Fruit fly (Drosophila melanogaster) whole organism, prepupa: ENCODE measurements around the gene CG12259.

Experiments
- Blimp-1 ChIP-seq: fragments of 200-800 bp; sonication (Bioruptor generic); optimal IDR thresholded peaks from 3 replicates; lab custom pipeline; 2017; ENCODE audit warnings: missing biosample characterization, missing genetic modification characterization, mild to moderate bottlenecking, moderate library complexity, missing genetic modification reagents
- CG10631 ChIP-seq: fragments of 200-800 bp; sonication (Bioruptor generic); optimal IDR thresholded peaks from 2 replicates; lab custom pipeline; 2016; ENCODE audit warnings: missing biosample characterization, missing genetic modification characterization
- CG11294 ChIP-seq: fragments of 200-800 bp; sonication (Bioruptor generic); IDR thresholded peaks from 2 replicates; pipeline ENCODE4 v1.3.6; 2022; ENCODE audit warnings: missing biosample characterization, missing genetic modification characterization
- CG11762 ChIP-seq: fragments of 200-800 bp; sonication (Bioruptor generic); optimal IDR thresholded peaks from 3 replicates; lab custom pipeline; 2016; ENCODE audit warnings: missing biosample characterization, missing genetic modification characterization; ENCODE audit not compliant: insufficient read depth
- CG11902 ChIP-seq: fragments of 200-800 bp; sonication (Bioruptor generic); optimal IDR thresholded peaks from 3 replicates; lab custom pipeline; 2016; ENCODE audit warnings: missing biosample characterization, missing genetic modification characterization
- CG1621 ChIP-seq: fragments of 200-800 bp; sonication (Bioruptor generic); optimal IDR thresholded peaks from 3 replicates; lab custom pipeline; 2018; ENCODE audit warnings: missing biosample characterization, mild to moderate bottlenecking, missing genetic modification characterization
- CG16779 ChIP-seq: fragments of 200-800 bp; sonication (Bioruptor generic); optimal IDR thresholded peaks from 3 replicates; lab custom pipeline; 2017; ENCODE audit warnings: missing biosample characterization, mild to moderate bottlenecking, missing genetic modification characterization
- CG3032 ChIP-seq: fragments of 200-800 bp; optimal IDR thresholded peaks from 2 replicates; lab custom pipeline; 2019; ENCODE audit warnings: missing biosample characterization, mild to moderate bottlenecking, missing genetic modification characterization, moderate library complexity
- CG31627 ChIP-seq: fragments of 200-800 bp; sonication (Bioruptor generic); optimal IDR thresholded peaks from 3 replicates; lab custom pipeline; 2016; ENCODE audit warnings: missing biosample characterization, missing genetic modification characterization
- CG32006 ChIP-seq: fragments of 200-800 bp; sonication (Bioruptor generic); optimal IDR thresholded peaks from 3 replicates; lab custom pipeline; 2017; ENCODE audit warnings: missing biosample characterization, mild to moderate bottlenecking, missing genetic modification characterization
- CG34406 ChIP-seq: fragments of 200-800 bp; sonication (Bioruptor generic); optimal IDR thresholded peaks from 3 replicates; lab custom pipeline; 2016; ENCODE audit warnings: missing biosample characterization, missing genetic modification characterization
- CG3919 ChIP-seq: fragments of 200-800 bp; sonication (Bioruptor generic); optimal IDR thresholded peaks from 3 replicates; lab custom pipeline; 2016; ENCODE audit warnings: missing biosample characterization, missing genetic modification characterization
- CG4318 ChIP-seq: fragments of 200-800 bp; sonication (Bioruptor generic); optimal IDR thresholded peaks from 3 replicates; lab custom pipeline; 2017; ENCODE audit warnings: missing biosample characterization, mild to moderate bottlenecking, missing genetic modification characterization
- CG6163 ChIP-seq: fragments of 200-800 bp; sonication (Bioruptor generic); IDR thresholded peaks from 3 replicates; pipeline ENCODE4 v1.3.6; 2022; ENCODE audit warnings: missing biosample characterization, missing genetic modification characterization
- CG6276 ChIP-seq: fragments of 200-800 bp; sonication (Bioruptor generic); optimal IDR thresholded peaks from 2 replicates; lab custom pipeline; 2017; ENCODE audit warnings: missing biosample characterization, mild to moderate bottlenecking, missing genetic modification characterization
- CG6792 ChIP-seq: fragments of 200-800 bp; sonication (Bioruptor generic); optimal IDR thresholded peaks from 3 replicates; lab custom pipeline; 2016; ENCODE audit warnings: missing biosample characterization, missing genetic modification characterization
- CG6808 ChIP-seq: fragments of 200-800 bp; sonication (Bioruptor generic); optimal IDR thresholded peaks from 3 replicates; lab custom pipeline; 2017; ENCODE audit warnings: missing biosample characterization, missing genetic modification characterization, mild to moderate bottlenecking, moderate library complexity, missing genetic modification reagents
- CG7368 ChIP-seq: fragments of 200-800 bp; sonication (Bioruptor generic); optimal IDR thresholded peaks from 3 replicates; lab custom pipeline; 2016; ENCODE audit warnings: missing biosample characterization, missing genetic modification characterization
- CG8119 ChIP-seq: fragments of 200-800 bp; sonication (Bioruptor generic); IDR thresholded peaks from 3 replicates; pipeline ENCODE4 v1.3.6; 2022; ENCODE audit warnings: missing biosample characterization, missing genetic modification characterization
- CG8319 ChIP-seq: fragments of 200-800 bp; sonication (Bioruptor generic); optimal IDR thresholded peaks from 3 replicates; lab custom pipeline; 2016; ENCODE audit warnings: missing biosample characterization, missing genetic modification characterization
- CG8632 ChIP-seq: fragments of 200-800 bp; sonication (Bioruptor generic); optimal IDR thresholded peaks from 3 replicates; lab custom pipeline; 2016; ENCODE audit warnings: missing biosample characterization, missing genetic modification characterization
- Eip75B ChIP-seq: fragments of 200-800 bp; sonication (Bioruptor generic); optimal IDR thresholded peaks from 3 replicates; lab custom pipeline; 2016; ENCODE audit warnings: missing biosample characterization, missing genetic modification characterization
- Eip78C ChIP-seq: fragments of 200-800 bp; sonication (Bioruptor generic); peaks from one replicate; lab custom pipeline; 2016; ENCODE audit warnings: missing biosample characterization, missing genetic modification characterization
- Eip93F ChIP-seq: fragments of 200-800 bp; sonication (Bioruptor generic); optimal IDR thresholded peaks from 2 replicates; lab custom pipeline; 2016; ENCODE audit warnings: missing biosample characterization, mild to moderate bottlenecking, missing genetic modification characterization
- Ets21C ChIP-seq: fragments of 200-800 bp; sonication (Bioruptor generic); optimal IDR thresholded peaks from 3 replicates; lab custom pipeline; 2016; ENCODE audit warnings: missing biosample characterization, missing genetic modification characterization
- Hr39 ChIP-seq: fragments of 200-800 bp; sonication (Bioruptor generic); optimal IDR thresholded peaks from 2 replicates; lab custom pipeline; 2016; ENCODE audit warnings: missing biosample characterization, missing genetic modification characterization
- Hr4 ChIP-seq: fragments of 200-800 bp; sonication (Bioruptor generic); optimal IDR thresholded peaks from 3 replicates; lab custom pipeline; 2016; ENCODE audit warnings: missing biosample characterization, missing genetic modification characterization
- Lpt ChIP-seq: fragments of 200-800 bp; sonication (Bioruptor generic); optimal IDR thresholded peaks from 3 replicates; lab custom pipeline; 2016; ENCODE audit warnings: missing biosample characterization, missing genetic modification characterization
- Met ChIP-seq: fragments of 200-800 bp; sonication (Bioruptor generic); optimal IDR thresholded peaks from 3 replicates; lab custom pipeline; 2016; ENCODE audit warnings: missing biosample characterization, missing genetic modification characterization
- OdsH ChIP-seq: fragments of 200-800 bp; sonication (Bioruptor generic); optimal IDR thresholded peaks from 3 replicates; lab custom pipeline; 2016; ENCODE audit warnings: missing biosample characterization, missing genetic modification characterization
- Smox ChIP-seq: fragments of 200-800 bp; sonication (Bioruptor generic); optimal IDR thresholded peaks from 3 replicates; lab custom pipeline; 2016; ENCODE audit warnings: missing biosample characterization, missing genetic modification characterization
- Sox102F ChIP-seq: fragments of 200-800 bp; sonication (Bioruptor generic); optimal IDR thresholded peaks from 2 replicates; lab custom pipeline; 2016; ENCODE audit warnings: missing biosample characterization, mild to moderate bottlenecking, missing genetic modification characterization
- Sox14 ChIP-seq: fragments of 200-800 bp; sonication (Bioruptor generic); optimal IDR thresholded peaks from 3 replicates; lab custom pipeline; 2016; ENCODE audit warnings: missing biosample characterization, missing genetic modification characterization
- achi ChIP-seq: fragments of 200-800 bp; sonication (Bioruptor generic); optimal IDR thresholded peaks from 3 replicates; lab custom pipeline; 2016; ENCODE audit warnings: missing biosample characterization, missing genetic modification characterization
- cyc ChIP-seq: fragments of 200-800 bp; sonication (Bioruptor generic); optimal IDR thresholded peaks from 3 replicates; lab custom pipeline; 2016; ENCODE audit warnings: missing biosample characterization, missing genetic modification characterization
- dac ChIP-seq: fragments of 200-800 bp; sonication (Bioruptor generic); optimal IDR thresholded peaks from 2 replicates; lab custom pipeline; 2017; ENCODE audit warnings: missing biosample characterization, mild to moderate bottlenecking, missing genetic modification characterization
- dsx ChIP-seq: fragments of 200-800 bp; optimal IDR thresholded peaks from 3 replicates; lab custom pipeline; 2019; ENCODE audit warnings: missing biosample characterization, mild to moderate bottlenecking, missing genetic modification characterization, moderate library complexity; ENCODE audit not compliant: poor library complexity, severe bottlenecking
- esn ChIP-seq: fragments of 200-800 bp; sonication (Bioruptor generic); optimal IDR thresholded peaks from 2 replicates; lab custom pipeline; 2016; ENCODE audit warnings: missing biosample characterization, mild to moderate bottlenecking, missing genetic modification characterization, moderate library complexity
- fd59A ChIP-seq: fragments of 200-800 bp; sonication (Bioruptor generic); optimal IDR thresholded peaks from 2 replicates; lab custom pipeline; 2017; ENCODE audit warnings: missing biosample characterization, mild to moderate bottlenecking, missing genetic modification characterization, missing genetic modification reagents
- fkh ChIP-seq: fragments of 200-800 bp; sonication (Bioruptor generic); optimal IDR thresholded peaks from 3 replicates; lab custom pipeline; 2017; ENCODE audit warnings: missing biosample characterization, mild to moderate bottlenecking, missing genetic modification characterization, moderate library complexity
- lz ChIP-seq: fragments of 200-800 bp; sonication (Bioruptor generic); optimal IDR thresholded peaks from 3 replicates; lab custom pipeline; 2016; ENCODE audit warnings: missing biosample characterization, missing genetic modification characterization
- salr ChIP-seq, 2 experiments: fragments of 200-800 bp; sonication (Bioruptor generic); optimal IDR thresholded peaks; 3 replicates each; lab custom pipeline; 2016 to 2018; ENCODE audit warnings: missing biosample characterization in 2 of 2, missing genetic modification characterization in 2 of 2, mild to moderate bottlenecking in 1 of 2
- spab ChIP-seq: fragments of 200-800 bp; sonication (Bioruptor generic); optimal IDR thresholded peaks from 2 replicates; lab custom pipeline; 2017; ENCODE audit warnings: missing biosample characterization, mild to moderate bottlenecking, missing genetic modification characterization, missing genetic modification reagents
- ss ChIP-seq, 2 experiments: fragments of 200-800 bp; sonication (Bioruptor generic); optimal IDR thresholded peaks; 2 replicates in 1 of 2; 3 replicates in 1 of 2; lab custom pipeline; 2017 to 2018; ENCODE audit warnings: mild to moderate bottlenecking in 2 of 2, missing biosample characterization in 2 of 2, missing genetic modification characterization in 2 of 2, moderate library complexity in 1 of 2
- svp ChIP-seq: fragments of 200-800 bp; sonication (Bioruptor generic); peaks from one replicate; lab custom pipeline; 2016; ENCODE audit warnings: missing biosample characterization, missing genetic modification characterization
- topi ChIP-seq: fragments of 200-800 bp; sonication (Bioruptor generic); optimal IDR thresholded peaks from 3 replicates; lab custom pipeline; 2016; ENCODE audit warnings: missing biosample characterization, missing genetic modification characterization
- vri ChIP-seq: fragments of 200-800 bp; sonication (Bioruptor generic); optimal IDR thresholded peaks from 3 replicates; lab custom pipeline; 2016; ENCODE audit warnings: missing biosample characterization, mild to moderate bottlenecking, missing genetic modification characterization

Gene CG12259

dm6 chr3R:27926738-27927215 is 5.9 kb upstream of the CG12259 start (continued):
- TF ChIP-seq CG3919 (GFP tag; lab: Kevin White, UChicago) (no peak), Lpt (GFP tag; lab: Kevin White, UChicago) (no peak), vri (GFP tag; lab: Kevin White, UChicago) (peak; percentile 93), svp (GFP tag; lab: Kevin White, UChicago) (peak; percentile 57), CG8319 (GFP tag; lab: Kevin White, UChicago) (no peak), Blimp-1 (GFP tag; lab: Kevin White, UChicago) (no peak), achi (GFP tag; lab: Kevin White, UChicago) (no peak), CG11902 (GFP tag; lab: Kevin White, UChicago) (no peak), esn (GFP tag; lab: Kevin White, UChicago) (no peak), CG6276 (GFP tag; lab: Kevin White, UChicago) (no peak), Hr4 (GFP tag; lab: Kevin White, UChicago) (no peak), Ets21C (GFP tag; lab: Kevin White, UChicago) (no peak), OdsH (no peak), Met (GFP tag; lab: Kevin White, UChicago) (no peak), spab (GFP tag; lab: Kevin White, UChicago) (no peak), CG16779 (no peak), CG31627 (GFP tag; lab: Kevin White, UChicago) (no peak), Hr39 (GFP tag; lab: Kevin White, UChicago) (no peak)

dm6 chr3R:27925971-27926533 is 5.2 kb upstream of the CG12259 start:
- TF ChIP-seq cyc (GFP tag; lab: Kevin White, UChicago) (peak; percentile 27), CG3032 (peak; percentile 26), vri (GFP tag; lab: Kevin White, UChicago) (no peak), Eip78C (GFP tag; lab: Kevin White, UChicago) (peak; percentile 78), fkh (GFP tag; lab: Kevin White, UChicago) (no peak), CG34406 (GFP tag; lab: Kevin White, UChicago) (no peak), CG7368 (GFP tag; lab: Kevin White, UChicago) (no peak), Hr39 (GFP tag; lab: Kevin White, UChicago) (peak; percentile 8), esn (GFP tag; lab: Kevin White, UChicago) (peak; percentile 38), Lpt (GFP tag; lab: Kevin White, UChicago) (no peak), CG16779 (no peak), CG11294 (GFP tag; lab: Robert Waterston, UW) (no peak), CG8119 (GFP tag; lab: Robert Waterston, UW) (0 out of 3 replicates have a peak, but pooled peaks have one; percentile 31), CG1621 (tag; lab: Kevin White, UChicago) (no peak), CG11762 (GFP tag; lab: Kevin White, UChicago) (no peak), CG6792 (GFP tag; lab: Kevin White, UChicago) (peak; percentile 34), achi (GFP tag; lab: Kevin White, UChicago) (no peak), spab (GFP tag; lab: Kevin White, UChicago) (no peak), lz (GFP tag; lab: Kevin White, UChicago) (peak; percentile 1), OdsH (no peak), CG8632 (GFP tag; lab: Kevin White, UChicago) (no peak), Sox102F (GFP tag; lab: Kevin White, UChicago) (no peak), dac (no peak), topi (GFP tag; lab: Kevin White, UChicago) (no peak), Ets21C (GFP tag; lab: Kevin White, UChicago) (no peak), CG31627 (GFP tag; lab: Kevin White, UChicago) (peak; percentile 35), CG6163 (GFP tag; lab: Robert Waterston, UW) (peak; percentile 7; the same call in 1 of the 3 replicates), CG32006 (peak; percentile 62), ss (GFP tag; optimal IDR thresholded peaks at IDR 0.05; lab: Kevin White, UChicago) (no peak), fd59A (peak; percentile 10), salr (GFP tag; optimal IDR thresholded peaks at IDR 0.05; lab: Kevin White, UChicago) (peak in 1 of 2 experiments; percentile 52), Eip93F (no peak), CG10631 (GFP tag; lab: Kevin White, UChicago) (peak; percentile 40), dsx (GFP tag; lab: Kevin White, UChicago) (no peak), svp (GFP tag; lab: Kevin White, UChicago) (peak; percentile 61), CG6808 (no peak), CG4318 (GFP tag; lab: Kevin White, UChicago) (no peak), Sox14 (GFP tag; lab: Kevin White, UChicago) (no peak), Eip75B (no peak), Smox (GFP tag; lab: Kevin White, UChicago) (no peak), CG3919 (GFP tag; lab: Kevin White, UChicago) (peak; percentile 14)
